Fruit fly (Drosophila melanogaster) Kc167 (cell line): Measurements from ENCODE around the gene pod1.

Source experiments
- Myc ChIP-seq: fragments of >200 bp; optimal IDR thresholded peaks from 2 replicates; lab custom pipeline; 2017; ENCODE audit warnings: missing external identifiers
- Sin3A ChIP-seq: fragments of >200 bp; optimal IDR thresholded peaks from 2 replicates; lab custom pipeline; 2018; ENCODE audit warnings: missing external identifiers
- h ChIP-seq: fragments of >200 bp; optimal IDR thresholded peaks from 3 replicates; lab custom pipeline; 2018; ENCODE audit warnings: missing external identifiers
- insv ChIP-seq: fragments of >200 bp; optimal IDR thresholded peaks from 3 replicates; lab custom pipeline; 2018; ENCODE audit warnings: missing external identifiers
- psq ChIP-seq: fragments of >200 bp; optimal IDR thresholded peaks from 2 replicates; lab custom pipeline; 2017; ENCODE audit warnings: missing external identifiers
- ttk ChIP-seq: sonication (Bioruptor generic); optimal IDR thresholded peaks from 2 replicates; lab custom pipeline; 2017; ENCODE audit warnings: missing external identifiers

- no peak for TF ChIP-seq psq (lab: Kevin White, UChicago)
- TF ChIP-seq Myc (lab: Kevin White, UChicago) = no peak
- TF ChIP-seq ttk = no peak
- TF ChIP-seq h (lab: Kevin White, UChicago) = no peak
- no peak for TF ChIP-seq insv (lab: Kevin White, UChicago)
- no peak for TF ChIP-seq Sin3A (lab: Kevin White, UChicago)
These were observed 10.2 kb downstream of the pod1 start, which contains the start of gene iav for dm6 chrX:6813678-6814077.
